Fruit fly (Drosophila melanogaster): ENCODE data around the gene dop.
A peak's percentile ranks its signal among the peaks of the same experiment; 100 is the strongest.

dop gene

DNA sequence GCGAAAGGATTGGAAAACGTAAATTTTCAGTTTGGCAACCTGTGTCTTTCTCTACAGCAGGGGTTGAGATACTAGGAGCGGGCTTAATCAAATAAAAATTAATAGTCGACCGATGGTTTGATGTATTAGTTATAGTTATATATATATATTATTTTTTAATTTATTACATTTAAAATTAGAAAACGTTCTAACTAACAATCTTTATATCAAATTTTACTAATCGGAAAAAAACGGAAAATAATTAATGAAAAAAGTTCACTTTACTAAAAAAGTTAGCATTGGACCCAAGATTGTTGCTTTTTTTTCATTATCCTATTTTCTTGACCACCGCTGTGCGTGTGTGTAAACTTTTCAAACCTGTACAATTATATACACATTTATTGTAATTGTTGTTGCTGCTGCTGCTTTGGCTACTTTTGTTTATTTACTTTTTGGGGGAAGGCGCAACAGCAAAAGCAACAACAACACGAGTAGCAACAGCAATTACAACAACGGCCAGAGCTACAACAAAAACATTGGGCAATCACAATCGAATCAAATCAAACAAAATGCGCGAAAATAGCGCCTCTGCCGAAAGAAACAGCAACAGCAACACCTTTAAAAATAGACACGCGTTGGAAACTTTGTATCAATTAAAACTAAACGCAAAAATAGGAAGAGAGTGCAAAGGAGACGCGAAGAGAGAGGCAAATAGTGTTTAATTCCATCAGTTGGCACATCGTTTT, 26.9 kb downstream of the dop start (continued):
- no peak for TF ChIP-seq twi (tag; optimal IDR thresholded peaks at IDR 0.05)
- no peak for TF ChIP-seq pzg (GFP tag; optimal IDR thresholded peaks at IDR 0.05)
- no peak for TF ChIP-seq NC2β (GFP tag; optimal IDR thresholded peaks at IDR 0.05)
- peak; percentile 25 for TF ChIP-seq CG2120 (GFP tag; optimal IDR thresholded peaks at IDR 0.05)
- peak; percentile 25 for TF ChIP-seq CG14710 (tag; optimal IDR thresholded peaks at IDR 0.05)
- TF ChIP-seq CG2712 (tag; optimal IDR thresholded peaks at IDR 0.05) = peak; percentile 69
- TF ChIP-seq CG6689 (GFP tag; IDR thresholded peaks at IDR 0.05) = peak; percentile 54
- TF ChIP-seq CG33557 (GFP tag; optimal IDR thresholded peaks at IDR 0.05) = no peak
- no peak for TF ChIP-seq CG7786 (GFP tag; optimal IDR thresholded peaks at IDR 0.05)
- TF ChIP-seq zfh2 (GFP tag; optimal IDR thresholded peaks at IDR 0.05) = peak; percentile 6
- TF ChIP-seq CG17802 (tag; optimal IDR thresholded peaks at IDR 0.05) = no peak
- peak; percentile 59 for TF ChIP-seq Nf-YC (tag; optimal IDR thresholded peaks at IDR 0.05)
- no peak for TF ChIP-seq yki (optimal IDR thresholded peaks at IDR 0.05)
- no peak for TF ChIP-seq Taf1 (GFP tag; IDR thresholded peaks at IDR 0.05)
- peak; percentile 1 for TF ChIP-seq CG10543 (GFP tag; optimal IDR thresholded peaks at IDR 0.05)
- TF ChIP-seq prd (optimal IDR thresholded peaks at IDR 0.05) = no peak
- TF ChIP-seq prd (GFP tag; IDR thresholded peaks at IDR 0.05) = peak; percentile 46; the same call in 2 of the 3 replicates
- TF ChIP-seq PHDP (tag; optimal IDR thresholded peaks at IDR 0.05) = peak; percentile 75
- no peak for TF ChIP-seq CG13624 (GFP tag; optimal IDR thresholded peaks at IDR 0.05)
- no peak for TF ChIP-seq bab2 (GFP tag; optimal IDR thresholded peaks at IDR 0.05)
- no peak for TF ChIP-seq YL-1 (GFP tag; optimal IDR thresholded peaks at IDR 0.05)
- no peak for TF ChIP-seq Lhr (GFP tag; optimal IDR thresholded peaks at IDR 0.05)
- TF ChIP-seq CG9215 (GFP tag; IDR thresholded peaks at IDR 0.05) = no peak; the same call in 1 of the 2 replicates
- TF ChIP-seq CG11398 (GFP tag; optimal IDR thresholded peaks at IDR 0.05) = no peak
- TF ChIP-seq CG1602 (GFP tag; optimal IDR thresholded peaks at IDR 0.05) = no peak
- no peak for TF ChIP-seq CG18476 (GFP tag; optimal IDR thresholded peaks at IDR 0.05)
- TF ChIP-seq sob (GFP tag; IDR thresholded peaks at IDR 0.05) = no peak
- TF ChIP-seq kah (GFP tag; optimal IDR thresholded peaks at IDR 0.05) = peak; percentile 19
- no peak for TF ChIP-seq pho (GFP tag; optimal IDR thresholded peaks at IDR 0.05)
- no peak for TF ChIP-seq Ets65A (GFP tag)
- no peak for TF ChIP-seq CG1024 (GFP tag; IDR thresholded peaks at IDR 0.05)
- TF ChIP-seq CG8388 (GFP tag; optimal IDR thresholded peaks at IDR 0.05) = peak; percentile 64
- TF ChIP-seq CG1792 (GFP tag; optimal IDR thresholded peaks at IDR 0.05) = no peak
- no peak for TF ChIP-seq ac (GFP tag; optimal IDR thresholded peaks at IDR 0.05)
- TF ChIP-seq Ets97D (GFP tag; optimal IDR thresholded peaks at IDR 0.05) = no peak
- no peak for TF ChIP-seq sna (GFP tag; IDR thresholded peaks at IDR 0.05; ENCODE audit: partially characterized antibody)
- TF ChIP-seq da (GFP tag; optimal IDR thresholded peaks at IDR 0.05) = no peak
- no peak for TF ChIP-seq CG5180 (GFP tag; optimal IDR thresholded peaks at IDR 0.05)
- no peak for TF ChIP-seq CG17568 (GFP tag; optimal IDR thresholded peaks at IDR 0.05)

dm6 chr3L:15593399-15593798, 27.6 kb downstream of the dop start:
- TF ChIP-seq scrt (GFP tag; optimal IDR thresholded peaks at IDR 0.05) (peak; percentile 100), CG9876 (GFP tag; optimal IDR thresholded peaks at IDR 0.05) (no peak), CG2199 (GFP tag; IDR thresholded peaks at IDR 0.05) (no peak), CG11504 (tag; optimal IDR thresholded peaks at IDR 0.05) (peak; percentile 48), CG8388 (GFP tag; optimal IDR thresholded peaks at IDR 0.05) (no peak), corto (GFP tag; optimal IDR thresholded peaks at IDR 0.05) (no peak), ac (GFP tag; optimal IDR thresholded peaks at IDR 0.05) (peak; percentile 17), z (GFP tag; IDR thresholded peaks at IDR 0.05) (no peak), Trl (optimal IDR thresholded peaks at IDR 0.05) (peak; percentile 13 to 39), Trl (GFP tag; optimal IDR thresholded peaks at IDR 0.05) (no peak), CG2678 (tag; optimal IDR thresholded peaks at IDR 0.05) (no peak), stc (GFP tag; IDR thresholded peaks at IDR 0.05) (no peak), zen2 (GFP tag; IDR thresholded peaks at IDR 0.05; ENCODE audit: partially characterized antibody) (no peak), CG14050 (GFP tag; IDR thresholded peaks at IDR 0.05) (no peak), D (optimal IDR thresholded peaks at IDR 0.05) (peak; percentile 80), D (GFP tag; optimal IDR thresholded peaks at IDR 0.05) (no peak)

Data from whole organism, embryonic.